Fruit fly (Drosophila melanogaster) whole organism, pupa: Measurements from ENCODE around the gene CG7115.
A peak's percentile ranks its signal among the peaks of the same experiment; 100 is the strongest.

Source experiments
- CG10348 ChIP-seq: fragments of 200-800 bp; sonication (Bioruptor generic); IDR thresholded peaks from 2 replicates; pipeline ENCODE4 v1.3.6; 2022; ENCODE audit warnings: missing biosample characterization, missing genetic modification characterization
- CG14655 ChIP-seq: fragments of 200-800 bp; sonication (Bioruptor generic); optimal IDR thresholded peaks from 3 replicates; lab custom pipeline; 2017; ENCODE audit warnings: mild to moderate bottlenecking, missing biosample characterization, missing genetic modification reagents, missing genetic modification characterization
- CG17806 ChIP-seq: fragments of 200-800 bp; sonication (Bioruptor generic); optimal IDR thresholded peaks from 2 replicates; lab custom pipeline; 2018; ENCODE audit warnings: missing biosample characterization, mild to moderate bottlenecking, missing genetic modification characterization, moderate library complexity
- CG32121 ChIP-seq: fragments of 200-800 bp; sonication (Bioruptor generic); IDR thresholded peaks from 2 replicates; pipeline ENCODE4 v1.3.6; 2022; ENCODE audit warnings: missing biosample characterization, missing genetic modification characterization
- CG4496 ChIP-seq: fragments of 200-800 bp; sonication (Bioruptor generic); IDR thresholded peaks from 3 replicates; pipeline ENCODE4 v1.3.6; 2022; ENCODE audit warnings: missing biosample characterization, missing genetic modification characterization
- CG9948 ChIP-seq: fragments of 200-800 bp; sonication (Bioruptor generic); optimal IDR thresholded peaks from 2 replicates; lab custom pipeline; 2018; ENCODE audit warnings: missing biosample characterization, mild to moderate bottlenecking, missing genetic modification characterization, moderate library complexity
- EcR ChIP-seq: fragments of 200-800 bp; sonication (Bioruptor generic); optimal IDR thresholded peaks from 3 replicates; lab custom pipeline; 2019; ENCODE audit warnings: missing biosample characterization, missing genetic modification characterization, mild to moderate bottlenecking, moderate library complexity, missing genetic modification reagents
- gl ChIP-seq: fragments of 200-800 bp; sonication (Bioruptor generic); optimal IDR thresholded peaks from 2 replicates; lab custom pipeline; 2018; ENCODE audit warnings: missing biosample characterization, mild to moderate bottlenecking, missing genetic modification characterization
- rn ChIP-seq: fragments of 200-800 bp; sonication (Bioruptor generic); IDR thresholded peaks from 2 replicates; pipeline ENCODE4 v1.3.6; 2022; ENCODE audit warnings: missing biosample characterization, missing genetic modification characterization

- TF ChIP-seq CG10348 (GFP tag; lab: Robert Waterston, UW) = no peak
- no peak for TF ChIP-seq CG9948 (tag; lab: Kevin White, UChicago)
- no peak for TF ChIP-seq CG14655 (GFP tag; lab: Kevin White, UChicago)
- TF ChIP-seq EcR (GFP tag; lab: Kevin White, UChicago) = peak; percentile 75
- peak; percentile 11; the same call in 1 of the 3 replicates for TF ChIP-seq CG4496 (GFP tag; lab: Robert Waterston, UW)
- peak; percentile 65 for TF ChIP-seq CG32121 (GFP tag; lab: Robert Waterston, UW)
- TF ChIP-seq CG17806 (tag; lab: Kevin White, UChicago) = no peak
- no peak for TF ChIP-seq gl (tag; lab: Kevin White, UChicago)
- no peak for TF ChIP-seq rn
Observed at dm6 chr2L:7809699-7810088, 11.3 kb upstream of the CG7115 start.
